Worm (Caenorhabditis elegans) whole organism, L1 larva: ENCODE results near the gene sap-49.

Experiments used
- C34B4.2 ChIP-seq: sonication (generic microtip); optimal IDR thresholded peaks from 2 replicates; lab custom pipeline; 2017; ENCODE audit warnings: mild to moderate bottlenecking, missing genetic modification characterization, missing compliant biosample characterization
- ceh-82 ChIP-seq, 3 experiments: fragments of 150-350 bp in 1 of 3; sonication (generic microtip) in 2 of 3; optimal IDR thresholded peaks; 2 replicates each; lab custom pipeline; 2014 to 2017; ENCODE audit warnings: missing biosample characterization in 3 of 3, missing genetic modification characterization in 3 of 3
- efl-1 ChIP-seq, 4 experiments: fragments of 150-350 bp; optimal IDR thresholded peaks in 3 of 4; peaks in 1 of 4; 1 replicate in 1 of 4; 2 replicates in 3 of 4; lab custom pipeline; 2014; ENCODE audit warnings: missing biosample characterization in 2 of 4, missing genetic modification characterization in 2 of 4, missing genetic modification reagents in 2 of 4
- egl-13 ChIP-seq: sonication (generic microtip); optimal IDR thresholded peaks from 2 replicates; lab custom pipeline; 2016; ENCODE audit warnings: missing genotype, missing genetic modification reagents, missing genetic modification characterization, missing compliant biosample characterization
- fkh-10 ChIP-seq: sonication (generic microtip); optimal IDR thresholded peaks from 2 replicates; lab custom pipeline; 2017; ENCODE audit warnings: missing biosample characterization, missing genetic modification reagents, missing genetic modification characterization
- fos-1 ChIP-seq: fragments of 150-350 bp; optimal IDR thresholded peaks from 2 replicates; lab custom pipeline; 2014; ENCODE audit warnings: missing biosample characterization, missing genetic modification characterization
- lin-14 ChIP-seq: fragments of 200-800 bp; sonication (Bioruptor generic); optimal IDR thresholded peaks from 2 replicates; lab custom pipeline; 2018; ENCODE audit warnings: mild to moderate bottlenecking, missing genetic modification characterization, moderate library complexity, missing compliant biosample characterization
- nhr-47 ChIP-seq: sonication (generic microtip); optimal IDR thresholded peaks from 2 replicates; lab custom pipeline; 2016; ENCODE audit warnings: mild to moderate bottlenecking, missing genetic modification characterization, moderate library complexity, missing compliant biosample characterization
- unc-98 ChIP-seq: fragments of 200-800 bp; sonication (Bioruptor generic); IDR thresholded peaks from 2 replicates; pipeline ENCODE4 v1.3.6; 2022; ENCODE audit warnings: missing genetic modification characterization, missing compliant biosample characterization
- zip-4 ChIP-seq: fragments of 200-800 bp; sonication (Bioruptor generic); optimal IDR thresholded peaks from 2 replicates; lab custom pipeline; 2018; ENCODE audit warnings: mild to moderate bottlenecking, missing genetic modification characterization, moderate library complexity, missing compliant biosample characterization

sap-49 gene

ce11 chrII:7991279-7991678, 44.3 kb downstream of the sap-49 start:
- TF ChIP-seq zip-4 (no peak), nhr-47 (tag; lab: Kevin White, UChicago) (no peak), lin-14 (GFP tag; lab: Kevin White, UChicago) (peak; percentile 56)

DNA sequence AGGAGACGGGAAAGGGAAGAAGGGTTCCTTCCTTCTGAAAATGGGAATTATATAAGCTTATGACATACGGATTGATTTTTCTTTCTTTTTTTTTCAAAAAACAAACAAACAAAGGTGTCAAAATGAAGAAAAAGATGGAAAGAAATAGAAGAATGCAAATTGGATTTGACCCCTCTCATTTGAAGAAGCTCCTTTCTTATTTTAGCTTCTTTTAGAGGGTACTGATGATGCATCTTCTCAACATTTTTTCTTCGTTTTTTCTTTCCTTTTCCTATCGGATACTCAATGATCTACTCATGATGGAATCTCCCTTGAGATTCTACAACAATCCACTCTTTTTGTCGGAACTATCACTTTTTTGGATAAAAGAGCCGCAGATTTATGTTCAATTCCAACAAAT, 45.4 kb downstream of the sap-49 start:
- TF ChIP-seq fkh-10 (GFP tag; lab: Kevin White, UChicago) (peak; percentile 71), lin-14 (GFP tag; lab: Kevin White, UChicago) (peak; percentile 56), C34B4.2 (tag; lab: Kevin White, UChicago) (no peak), ceh-82 (tag; optimal IDR thresholded peaks at IDR 0.05; lab: Kevin White, UChicago) (no peak)

DNA sequence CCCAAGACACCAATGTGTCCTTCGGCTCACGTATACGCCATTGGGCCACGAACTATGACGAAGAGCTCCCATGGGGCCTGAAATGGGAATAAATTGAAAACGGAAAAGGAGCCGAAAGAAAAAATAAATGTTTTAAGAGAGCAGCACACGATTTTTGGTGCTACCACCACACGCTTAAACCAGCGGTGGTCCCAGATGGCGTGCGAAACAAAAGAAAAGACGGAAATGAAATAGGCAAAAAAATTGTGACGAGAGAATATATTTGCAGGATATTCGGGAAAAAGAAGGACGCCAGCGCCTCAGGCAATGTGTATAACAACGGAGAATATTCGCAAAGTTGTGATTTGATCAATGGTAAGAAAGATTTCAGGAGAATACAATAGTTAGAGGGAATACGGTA, 48.6 kb downstream of the sap-49 start:
- TF ChIP-seq efl-1 (optimal IDR thresholded peaks at IDR 0.05; lab: Kevin White, UChicago) (no peak), efl-1 (GFP tag; optimal IDR thresholded peaks at IDR 0.05 in 1 of 2; lab: Kevin White, UChicago) (peak in 1 of 2 experiments; percentile 62), egl-13 (tag; lab: Kevin White, UChicago) (no peak), lin-14 (GFP tag; lab: Kevin White, UChicago) (peak; percentile 53)

ce11 chrII:7985029-7985428, 50.5 kb downstream of the sap-49 start:
- no peak for TF ChIP-seq fos-1 (tag; lab: Kevin White, UChicago)
- TF ChIP-seq unc-98 (GFP tag; lab: Robert Waterston, UW) = no peak
- TF ChIP-seq, all 84 proteins: peak for 0
